Worm (Caenorhabditis elegans): ENCODE data around the gene rfc-1.

Gene rfc-1

ce11 chrV:14663006-14663405 is 17.2 kb upstream of the rfc-1 start, which contains the start of gene C47E8.9:
TSS of gene C47E8.9 (plus strand) at chrV:14663306.
- TF ChIP-seq lsy-12 (tag; optimal IDR thresholded peaks at IDR 0.05) (no peak), ceh-82 (tag; optimal IDR thresholded peaks at IDR 0.05) (no peak), daf-12 (tag; optimal IDR thresholded peaks at IDR 0.05) (no peak)

DNA sequence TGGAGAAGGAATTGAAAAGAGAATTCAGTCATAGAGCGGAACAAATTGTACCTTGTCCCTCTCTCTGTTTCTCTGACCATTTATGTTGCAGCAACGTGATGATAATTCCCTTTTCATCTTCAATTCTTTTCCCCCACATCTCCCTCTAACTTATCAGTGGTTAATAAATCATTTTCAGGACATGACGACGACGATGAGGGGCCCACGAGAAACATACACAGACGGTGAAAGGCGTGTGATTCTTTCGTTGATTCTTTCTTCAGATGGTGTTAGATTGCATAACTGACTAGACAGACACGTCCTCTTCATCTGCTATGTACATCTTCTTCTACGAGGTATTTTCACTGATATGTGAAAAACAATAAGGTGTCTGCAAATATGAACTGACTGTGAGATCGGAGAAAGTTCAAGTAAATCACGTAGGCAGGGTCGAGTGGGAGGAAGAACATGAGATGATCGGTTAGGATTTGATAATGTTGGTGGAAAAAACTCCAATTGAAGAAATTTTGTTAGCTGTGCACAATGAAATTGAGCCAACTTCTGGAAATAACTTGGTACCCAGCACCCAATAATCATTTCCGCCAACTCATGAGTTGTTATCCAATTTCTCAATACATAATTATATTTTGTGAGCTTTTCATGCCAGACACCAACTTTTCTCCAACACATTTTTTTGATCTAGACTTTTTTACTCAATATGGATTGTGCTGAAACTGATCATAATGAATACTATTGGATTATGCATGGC is 15.0 kb upstream of the rfc-1 start, which contains the start of gene srh-17:
Gene srh-17 (plus strand): TSS at position 698 of the 748 bp plus-strand sequence.
- TF ChIP-seq nhr-43 (tag; optimal IDR thresholded peaks at IDR 0.05; ENCODE audit: poor library complexity, severe bottlenecking) (peak; percentile 90), ztf-4 (tag; optimal IDR thresholded peaks at IDR 0.05) (no peak), nfya-1 (tag; optimal IDR thresholded peaks at IDR 0.05; ENCODE audit: insufficient read depth) (peak; percentile 20), nhr-77 (tag; optimal IDR thresholded peaks at IDR 0.05) (no peak), elt-3 (tag; optimal IDR thresholded peaks at IDR 0.05) (peak in 1 of 3 experiments; percentile 35), nhr-67 (tag; optimal IDR thresholded peaks at IDR 0.05) (no peak), pha-4 (tag; optimal IDR thresholded peaks at IDR 0.05) (no peak), lin-39 (tag; optimal IDR thresholded peaks at IDR 0.05) (no peak), elt-1 (tag; optimal IDR thresholded peaks at IDR 0.05) (no peak), fkh-2 (tag; optimal IDR thresholded peaks at IDR 0.05) (no peak), ceh-82 (tag; optimal IDR thresholded peaks at IDR 0.05) (no peak), unc-39 (tag; optimal IDR thresholded peaks at IDR 0.05) (no peak), nhr-23 (tag; optimal IDR thresholded peaks at IDR 0.05) (peak; percentile 74), hmg-11 (tag; optimal IDR thresholded peaks at IDR 0.05) (no peak), mdl-1 (tag; optimal IDR thresholded peaks at IDR 0.05) (peak; percentile 70), fos-1 (tag; optimal IDR thresholded peaks at IDR 0.05) (no peak), pqm-1 (tag; optimal IDR thresholded peaks at IDR 0.05) (no peak), nhr-28 (tag; optimal IDR thresholded peaks at IDR 0.05) (no peak), tbx-2 (tag; optimal IDR thresholded peaks at IDR 0.05) (no peak), eor-1 (tag; optimal IDR thresholded peaks at IDR 0.05) (no peak), R02D3.7 (tag; optimal IDR thresholded peaks at IDR 0.05) (peak; percentile 24), egl-5 (tag; optimal IDR thresholded peaks at IDR 0.05) (no peak), daf-12 (tag; optimal IDR thresholded peaks at IDR 0.05) (no peak), sea-2 (GFP tag; optimal IDR thresholded peaks at IDR 0.05) (no peak), nhr-12 (tag; optimal IDR thresholded peaks at IDR 0.05) (no peak), zag-1 (tag; optimal IDR thresholded peaks at IDR 0.05) (no peak), lin-15B (tag; optimal IDR thresholded peaks at IDR 0.05) (no peak), fkh-10 (GFP tag; optimal IDR thresholded peaks at IDR 0.05) (no peak), mml-1 (tag; optimal IDR thresholded peaks at IDR 0.05) (no peak), ama-1 (optimal IDR thresholded peaks at IDR 0.05) (no peak), ceh-28 (tag; optimal IDR thresholded peaks at IDR 0.05) (no peak), aly-2 (tag; optimal IDR thresholded peaks at IDR 0.05) (no peak), skn-1 (tag; optimal IDR thresholded peaks at IDR 0.05) (no peak), lsy-12 (tag; optimal IDR thresholded peaks at IDR 0.05) (peak; percentile 25), elt-2 (tag; optimal IDR thresholded peaks at IDR 0.05) (no peak), jun-1 (tag; optimal IDR thresholded peaks at IDR 0.05) (no peak), nhr-11 (tag; optimal IDR thresholded peaks at IDR 0.05) (no peak), ztf-11 (tag; optimal IDR thresholded peaks at IDR 0.05) (no peak), egl-27 (tag; optimal IDR thresholded peaks at IDR 0.05) (no peak), ceh-16 (tag; optimal IDR thresholded peaks at IDR 0.05) (no peak), nhr-25 (tag; optimal IDR thresholded peaks at IDR 0.05) (peak; percentile 82), ZK546.5 (tag; optimal IDR thresholded peaks at IDR 0.05) (no peak), unc-62 (GFP tag; optimal IDR thresholded peaks at IDR 0.05) (no peak), nhr-76 (tag; optimal IDR thresholded peaks at IDR 0.05) (no peak), nhr-237 (tag; optimal IDR thresholded peaks at IDR 0.05) (no peak), ceh-9 (tag; optimal IDR thresholded peaks at IDR 0.05) (no peak), snpc-4 (tag; optimal IDR thresholded peaks at IDR 0.05) (no peak)

All from whole organism, L3 larva.